Fruit fly (Drosophila melanogaster): ENCODE measurements around the gene CG1572.

The CG1572 gene

DNA sequence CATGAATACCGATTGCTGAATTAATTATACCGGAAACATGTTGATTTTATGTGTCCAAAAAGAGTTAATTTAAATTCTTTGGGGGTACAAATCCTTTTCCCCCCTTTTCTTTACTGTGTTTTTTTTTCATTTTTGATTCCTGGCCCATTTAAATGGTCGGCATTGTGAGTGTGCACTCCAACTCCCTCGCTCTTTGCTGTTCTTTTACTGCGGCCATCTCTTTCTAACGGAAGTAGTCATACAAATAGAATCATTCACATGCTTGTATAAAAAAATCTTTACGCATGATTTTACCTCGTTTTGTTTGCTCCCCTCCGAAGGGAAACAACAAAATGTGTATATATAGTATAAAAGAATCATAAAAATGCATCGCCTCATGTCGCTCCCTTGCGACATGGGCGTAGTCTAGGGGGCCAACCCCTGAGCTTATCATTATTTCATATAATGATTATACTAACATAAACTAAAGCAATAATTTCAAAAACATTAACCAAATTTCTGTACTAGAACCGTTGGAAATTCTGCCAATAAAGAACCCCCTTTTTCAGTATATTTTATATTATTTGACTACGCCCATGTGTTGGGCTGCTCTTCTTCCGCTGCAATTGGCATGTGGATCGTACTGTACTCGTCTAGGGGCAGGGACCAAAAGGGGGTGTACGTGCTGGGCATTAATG lies 30.3 kb downstream of the CG1572 start (continued):
- TF ChIP-seq lz (GFP tag; optimal IDR thresholded peaks at IDR 0.05), result peak; percentile 37
- peak; percentile 50 for TF ChIP-seq esn (GFP tag; optimal IDR thresholded peaks at IDR 0.05)
- peak; percentile 31 for TF ChIP-seq CG11762 (GFP tag; optimal IDR thresholded peaks at IDR 0.05; ENCODE audit: insufficient read depth)
- TF ChIP-seq CG9139 (GFP tag; optimal IDR thresholded peaks at IDR 0.05), result peak; percentile 47
- TF ChIP-seq CG11902 (GFP tag; optimal IDR thresholded peaks at IDR 0.05), result peak; percentile 4
- peak; percentile 30 for TF ChIP-seq CG6854 (GFP tag; optimal IDR thresholded peaks at IDR 0.05)
- TF ChIP-seq CG32006 (GFP tag; optimal IDR thresholded peaks at IDR 0.05), result peak; percentile 59
- peak; percentile 52 for TF ChIP-seq Met (GFP tag; optimal IDR thresholded peaks at IDR 0.05)
- TF ChIP-seq Sox14 (GFP tag; optimal IDR thresholded peaks at IDR 0.05), result peak; percentile 34
- peak; percentile 57 for TF ChIP-seq Smox (GFP tag; optimal IDR thresholded peaks at IDR 0.05)
- no peak for TF ChIP-seq Hr38 (GFP tag; optimal IDR thresholded peaks at IDR 0.05)
- TF ChIP-seq salr (GFP tag; optimal IDR thresholded peaks at IDR 0.05), result peak; percentile 34 to 38
- TF ChIP-seq fd85E (GFP tag; optimal IDR thresholded peaks at IDR 0.05), result no peak
- peak; percentile 43 for TF ChIP-seq CG6276 (GFP tag; optimal IDR thresholded peaks at IDR 0.05)
- peak; percentile 79 for TF ChIP-seq CG3032 (tag; optimal IDR thresholded peaks at IDR 0.05)
- TF ChIP-seq Eip93F (GFP tag; optimal IDR thresholded peaks at IDR 0.05), result no peak
- TF ChIP-seq CG16779 (tag; optimal IDR thresholded peaks at IDR 0.05), result peak; percentile 35
- peak; percentile 91 for TF ChIP-seq Eip78C (GFP tag)
- TF ChIP-seq Sox15 (GFP tag; optimal IDR thresholded peaks at IDR 0.05), result no peak
- peak; percentile 68 for TF ChIP-seq net (GFP tag; optimal IDR thresholded peaks at IDR 0.05)
- TF ChIP-seq CG1621 (tag; optimal IDR thresholded peaks at IDR 0.05), result peak; percentile 69
- peak; percentile 66 for TF ChIP-seq achi (GFP tag; optimal IDR thresholded peaks at IDR 0.05)
- peak; percentile 77 for TF ChIP-seq Ets96B (tag; optimal IDR thresholded peaks at IDR 0.05)
- peak; percentile 64 for TF ChIP-seq spab (GFP tag; optimal IDR thresholded peaks at IDR 0.05)
- peak; percentile 57 for TF ChIP-seq Lpt (GFP tag; optimal IDR thresholded peaks at IDR 0.05)
- TF ChIP-seq CG8319 (GFP tag; optimal IDR thresholded peaks at IDR 0.05), result peak; percentile 11
- peak; percentile 69 for TF ChIP-seq CG8119 (GFP tag; IDR thresholded peaks at IDR 0.05)
- TF ChIP-seq ss (GFP tag; optimal IDR thresholded peaks at IDR 0.05), result peak; percentile 67 to 82
- TF ChIP-seq fkh (GFP tag; optimal IDR thresholded peaks at IDR 0.05), result peak; percentile 12
- peak; percentile 67 for TF ChIP-seq pdm3 (GFP tag; optimal IDR thresholded peaks at IDR 0.05)
- peak; percentile 15 for TF ChIP-seq CG7368 (GFP tag; optimal IDR thresholded peaks at IDR 0.05)
- TF ChIP-seq CG31627 (GFP tag; optimal IDR thresholded peaks at IDR 0.05), result peak; percentile 35
- peak; percentile 63 for TF ChIP-seq CG34406 (GFP tag; optimal IDR thresholded peaks at IDR 0.05)
- TF ChIP-seq acj6 (GFP tag; optimal IDR thresholded peaks at IDR 0.05), result peak; percentile 70
- TF ChIP-seq CG3919 (GFP tag; optimal IDR thresholded peaks at IDR 0.05), result peak; percentile 52

DNA sequence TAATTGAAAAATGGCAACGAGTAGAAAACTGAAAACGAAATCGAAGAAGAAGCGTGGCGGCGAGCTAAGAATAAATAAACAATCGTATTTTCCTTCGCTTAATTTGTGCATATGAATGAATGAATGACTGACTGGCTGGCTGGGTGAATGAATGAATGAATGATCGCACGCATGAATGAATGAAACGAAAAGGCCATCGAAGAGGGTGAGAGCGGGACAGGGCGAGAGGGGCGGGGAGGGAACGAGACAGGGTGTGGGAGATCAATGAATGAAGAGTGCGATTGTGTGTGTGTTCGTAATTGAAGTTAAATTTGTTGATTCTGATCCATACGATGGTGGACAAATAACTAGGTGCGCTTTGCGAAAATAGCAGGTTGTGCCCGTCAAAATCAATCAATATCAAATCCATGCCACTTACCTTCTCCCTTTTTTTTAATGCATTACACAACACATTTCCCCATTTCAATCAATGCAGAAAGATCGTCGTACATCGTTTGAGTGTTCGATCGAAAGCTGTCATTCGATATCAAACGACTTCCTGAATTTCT lies 31.3 kb downstream of the CG1572 start:
- TF ChIP-seq CG6808 (GFP tag; optimal IDR thresholded peaks at IDR 0.05), result no peak
- no peak for TF ChIP-seq CG3919 (GFP tag; optimal IDR thresholded peaks at IDR 0.05)
- no peak for TF ChIP-seq CG34406 (GFP tag; optimal IDR thresholded peaks at IDR 0.05)
- no peak for TF ChIP-seq Ets96B (tag; optimal IDR thresholded peaks at IDR 0.05)
- TF ChIP-seq CG10669 (GFP tag; optimal IDR thresholded peaks at IDR 0.05), result no peak
- no peak for TF ChIP-seq CG8119 (GFP tag; IDR thresholded peaks at IDR 0.05)
- no peak for TF ChIP-seq fd85E (GFP tag; optimal IDR thresholded peaks at IDR 0.05)
- TF ChIP-seq vri (GFP tag; optimal IDR thresholded peaks at IDR 0.05), result no peak
- no peak for TF ChIP-seq Smox (GFP tag; optimal IDR thresholded peaks at IDR 0.05)

All from whole organism, prepupa.